Fruit fly (Drosophila melanogaster): ENCODE measurements around the gene CG5880.
A peak's percentile ranks its signal among the peaks of the same experiment; 100 is the strongest.

CG5880 gene

dm6 chr3R:27148812-27149769 lies 32.5 kb downstream of the CG5880 start (continued):
- no peak for TF ChIP-seq pnt (GFP tag; optimal IDR thresholded peaks at IDR 0.05)
- no peak for TF ChIP-seq h (optimal IDR thresholded peaks at IDR 0.05)
- TF ChIP-seq ttk (GFP tag; IDR thresholded peaks at IDR 0.05) = no peak
- peak; percentile 89 for TF ChIP-seq CG12769 (tag; optimal IDR thresholded peaks at IDR 0.05)
- TF ChIP-seq chif (GFP tag; optimal IDR thresholded peaks at IDR 0.05) = no peak
- TF ChIP-seq scrt (GFP tag; optimal IDR thresholded peaks at IDR 0.05) = no peak
- TF ChIP-seq Sry-δ (GFP tag; optimal IDR thresholded peaks at IDR 0.05) = no peak
- TF ChIP-seq CG7839 (tag; optimal IDR thresholded peaks at IDR 0.05) = peak; percentile 21
- TF ChIP-seq Kr (GFP tag; optimal IDR thresholded peaks at IDR 0.05) = no peak
- no peak for TF ChIP-seq sqz (GFP tag; optimal IDR thresholded peaks at IDR 0.05)
- peak; percentile 77 for TF ChIP-seq sens (GFP tag)
- no peak for TF ChIP-seq Hmr (GFP tag; optimal IDR thresholded peaks at IDR 0.05)
- no peak for TF ChIP-seq CG10147 (GFP tag; optimal IDR thresholded peaks at IDR 0.05)
- TF ChIP-seq CG3163 (GFP tag; optimal IDR thresholded peaks at IDR 0.05) = no peak
- peak; percentile 58 for TF ChIP-seq CG10543 (GFP tag; optimal IDR thresholded peaks at IDR 0.05)
- TF ChIP-seq sima (GFP tag; optimal IDR thresholded peaks at IDR 0.05) = no peak
- TF ChIP-seq Sox100B (GFP tag; optimal IDR thresholded peaks at IDR 0.05) = peak; percentile 1
- peak; percentile 92 for TF ChIP-seq grau (tag; optimal IDR thresholded peaks at IDR 0.05)
- TF ChIP-seq twi (tag; optimal IDR thresholded peaks at IDR 0.05) = peak; percentile 85
- no peak for TF ChIP-seq Lpt (GFP tag; optimal IDR thresholded peaks at IDR 0.05)
- peak; percentile 90 for TF ChIP-seq abd-A (tag; optimal IDR thresholded peaks at IDR 0.05)
- no peak for TF ChIP-seq chm (GFP tag; IDR thresholded peaks at IDR 0.05)
- no peak for TF ChIP-seq CG14965 (GFP tag; optimal IDR thresholded peaks at IDR 0.05; ENCODE audit: borderline replicate concordance)
- TF ChIP-seq CG9817 (tag; optimal IDR thresholded peaks at IDR 0.05) = no peak
- TF ChIP-seq zfh2 (GFP tag; optimal IDR thresholded peaks at IDR 0.05) = no peak
- no peak for TF ChIP-seq ham (GFP tag; IDR thresholded peaks at IDR 0.05)
- TF ChIP-seq org-1 (GFP tag; optimal IDR thresholded peaks at IDR 0.05) = peak; percentile 18
- TF ChIP-seq CG32532 (GFP tag; IDR thresholded peaks at IDR 0.05) = no peak
- TF ChIP-seq CG14441 (GFP tag; IDR thresholded peaks at IDR 0.05) = no peak
- TF ChIP-seq Pdp1 (GFP tag; optimal IDR thresholded peaks at IDR 0.05) = peak in 1 of 2 experiments; percentile 48
- no peak for TF ChIP-seq danr (GFP tag; IDR thresholded peaks at IDR 0.05)
- TF ChIP-seq pfk (GFP tag; optimal IDR thresholded peaks at IDR 0.05) = no peak
- TF ChIP-seq CG18476 (GFP tag; optimal IDR thresholded peaks at IDR 0.05) = no peak
- TF ChIP-seq CG12155 (GFP tag; optimal IDR thresholded peaks at IDR 0.05) = no peak
- TF ChIP-seq CG7928 (GFP tag; optimal IDR thresholded peaks at IDR 0.05) = no peak
- TF ChIP-seq usp (GFP tag; optimal IDR thresholded peaks at IDR 0.05) = no peak
- TF ChIP-seq sim (GFP tag; IDR thresholded peaks at IDR 0.05) = no peak
- TF ChIP-seq p53 (GFP tag; optimal IDR thresholded peaks at IDR 0.05) = no peak
- peak; percentile 32 for TF ChIP-seq dmrt99B (tag; optimal IDR thresholded peaks at IDR 0.05)
- TF ChIP-seq exex (tag; optimal IDR thresholded peaks at IDR 0.05) = peak; percentile 41
- TF ChIP-seq zen2 (GFP tag; IDR thresholded peaks at IDR 0.05; ENCODE audit: partially characterized antibody) = no peak
- TF ChIP-seq chinmo (GFP tag; IDR thresholded peaks at IDR 0.05; ENCODE audit: partially characterized antibody) = no peak
- no peak for TF ChIP-seq gro (GFP tag; optimal IDR thresholded peaks at IDR 0.05)
- TF ChIP-seq sd (tag; optimal IDR thresholded peaks at IDR 0.05) = peak; percentile 56
- no peak for TF ChIP-seq kah (GFP tag; optimal IDR thresholded peaks at IDR 0.05)
- no peak for TF ChIP-seq CG9437 (GFP tag; optimal IDR thresholded peaks at IDR 0.05)
- TF ChIP-seq CG8089 (GFP tag; optimal IDR thresholded peaks at IDR 0.05) = no peak
- TF ChIP-seq sug (tag; optimal IDR thresholded peaks at IDR 0.05) = peak; percentile 56
- no peak for TF ChIP-seq cad (GFP tag; optimal IDR thresholded peaks at IDR 0.05)
- TF ChIP-seq odd (GFP tag; optimal IDR thresholded peaks at IDR 0.05) = no peak

Measured in whole organism, embryonic.